Worm (Caenorhabditis elegans): Measurements from ENCODE around the gene B0252.3.

- TF ChIP-seq F16B12.6 (tag; optimal IDR thresholded peaks at IDR 0.05) (no peak), lsy-2 (tag; optimal IDR thresholded peaks at IDR 0.05) (no peak), aly-2 (tag; optimal IDR thresholded peaks at IDR 0.05) (no peak)
Observed at ce11 chrII:6882335-6882734, 25.2 kb downstream of the B0252.3 start.

Measured in whole organism, L1 larva.